Fruit fly (Drosophila melanogaster): ENCODE results near the gene CG9717.

DNA sequence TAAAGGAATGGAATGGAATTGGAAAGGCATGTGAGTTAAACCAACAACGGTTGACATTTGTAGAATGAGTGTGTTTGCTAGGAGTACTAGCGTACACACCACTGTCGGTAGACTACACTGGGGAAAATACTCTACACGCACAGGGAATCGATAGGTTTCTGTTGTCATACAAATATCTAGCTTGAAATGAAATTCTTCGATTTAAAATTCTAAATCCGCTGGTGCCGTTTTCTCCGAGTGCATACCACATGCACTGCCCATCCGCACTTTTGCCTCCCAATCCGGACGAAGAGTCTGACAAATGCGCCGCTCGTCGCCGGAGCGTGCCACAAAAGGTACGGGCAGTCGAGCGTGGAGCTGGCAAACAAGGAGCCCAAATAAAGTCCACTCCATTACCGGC, 41.8 kb upstream of the CG9717 start, which contains the start of gene CG2267:
- TF ChIP-seq CG10631 (GFP tag; optimal IDR thresholded peaks at IDR 0.05) (no peak), esn (GFP tag; optimal IDR thresholded peaks at IDR 0.05) (no peak)
